Worm (Caenorhabditis elegans) whole organism, L1 larva: ENCODE data around the gene grk-1.

Experiments used
- ceh-63 ChIP-seq: fragments of 200-800 bp; sonication (Bioruptor generic); optimal IDR thresholded peaks from 2 replicates; lab custom pipeline; 2018; ENCODE audit warnings: mild to moderate bottlenecking, missing genetic modification characterization, missing compliant biosample characterization
- ceh-82 ChIP-seq, 3 experiments: fragments of 150-350 bp in 1 of 3; sonication (generic microtip) in 2 of 3; optimal IDR thresholded peaks; 2 replicates each; lab custom pipeline; 2014 to 2017; ENCODE audit warnings: missing biosample characterization in 3 of 3, missing genetic modification characterization in 3 of 3
- ces-1 ChIP-seq: fragments of 150-350 bp; optimal IDR thresholded peaks from 2 replicates; lab custom pipeline; 2014; ENCODE audit warnings: missing biosample characterization, missing genetic modification reagents, missing genetic modification characterization
- egl-27 ChIP-seq, 2 experiments: fragments of 150-350 bp in 1 of 2; sonication (generic microtip); optimal IDR thresholded peaks; 3 replicates each; lab custom pipeline; 2017 to 2018; ENCODE audit warnings: missing biosample characterization in 2 of 2, missing genetic modification characterization in 2 of 2, missing genetic modification reagents in 2 of 2
- elt-2 ChIP-seq: sonication (generic microtip); optimal IDR thresholded peaks from 2 replicates; lab custom pipeline; 2016; ENCODE audit warnings: missing genetic modification characterization, mild to moderate bottlenecking, inconsistent platforms, missing compliant biosample characterization, missing genetic modification reagents
- fos-1 ChIP-seq: fragments of 150-350 bp; optimal IDR thresholded peaks from 2 replicates; lab custom pipeline; 2014; ENCODE audit warnings: missing biosample characterization, missing genetic modification characterization
- nhr-76 ChIP-seq: sonication (generic microtip); optimal IDR thresholded peaks from 2 replicates; lab custom pipeline; 2017; ENCODE audit warnings: missing biosample characterization, missing genetic modification characterization
- tbx-2 ChIP-seq: sonication (generic microtip); optimal IDR thresholded peaks from 2 replicates; lab custom pipeline; 2016; ENCODE audit warnings: missing genetic modification characterization, missing compliant biosample characterization

ce11 chrX:9987166-9987565 is 11.8 kb downstream of the grk-1 start:
- TF ChIP-seq egl-27 (tag; optimal IDR thresholded peaks at IDR 0.05; lab: Kevin White, UChicago), result no peak
- no peak for TF ChIP-seq ces-1 (GFP tag; lab: Kevin White, UChicago)
- TF ChIP-seq ceh-82 (tag; optimal IDR thresholded peaks at IDR 0.05; lab: Kevin White, UChicago), result no peak
- TF ChIP-seq elt-2 (tag; lab: Kevin White, UChicago), result no peak
- TF ChIP-seq fos-1 (tag; lab: Kevin White, UChicago), result no peak
- no peak for TF ChIP-seq nhr-76 (tag; lab: Kevin White, UChicago)
- TF ChIP-seq ceh-63 (GFP tag; lab: Kevin White, UChicago), result no peak
- no peak for TF ChIP-seq tbx-2 (tag; lab: Kevin White, UChicago)
